Fruit fly (Drosophila melanogaster) whole organism, wandering third instar larva: ENCODE results near the gene CG13398.

Experiments used
- HLH106 ChIP-seq: fragments of 200-800 bp; optimal IDR thresholded peaks from 3 replicates; lab custom pipeline; 2019; ENCODE audit warnings: missing biosample characterization, mild to moderate bottlenecking, missing genetic modification characterization, moderate library complexity
- Hnf4 ChIP-seq: fragments of 200-800 bp; sonication (Bioruptor generic); optimal IDR thresholded peaks from 2 replicates; lab custom pipeline; 2016; ENCODE audit warnings: missing biosample characterization, mild to moderate bottlenecking, missing genetic modification characterization
- Hr78 ChIP-seq: fragments of >200 bp; optimal IDR thresholded peaks from 2 replicates; lab custom pipeline; 2017; ENCODE audit warnings: missing biosample characterization, missing genetic modification characterization
- N ChIP-seq: fragments of >200 bp; optimal IDR thresholded peaks from 2 replicates; lab custom pipeline; 2018; ENCODE audit warnings: missing biosample characterization, missing external identifiers, missing genetic modification characterization
- Rel ChIP-seq, 2 experiments: fragments of 200-800 bp; sonication (Bioruptor generic) in 1 of 2; optimal IDR thresholded peaks; 2 replicates in 1 of 2; 3 replicates in 1 of 2; lab custom pipeline; 2016 to 2019; ENCODE audit warnings: mild to moderate bottlenecking in 2 of 2, missing biosample characterization in 2 of 2, missing genetic modification characterization in 2 of 2, moderate library complexity in 1 of 2
- dsf ChIP-seq: sonication (Bioruptor generic); optimal IDR thresholded peaks from 2 replicates; lab custom pipeline; 2016; ENCODE audit warnings: missing biosample characterization, missing genetic modification characterization, borderline replicate concordance
- ey ChIP-seq: fragments of 200-800 bp; sonication (Bioruptor generic); optimal IDR thresholded peaks from 2 replicates; lab custom pipeline; 2016; ENCODE audit warnings: missing biosample characterization, missing genetic modification characterization
- fru ChIP-seq: fragments of 200-800 bp; sonication (Bioruptor generic); optimal IDR thresholded peaks from 3 replicates; lab custom pipeline; 2016; ENCODE audit warnings: missing biosample characterization, mild to moderate bottlenecking, missing genetic modification characterization

DNA sequence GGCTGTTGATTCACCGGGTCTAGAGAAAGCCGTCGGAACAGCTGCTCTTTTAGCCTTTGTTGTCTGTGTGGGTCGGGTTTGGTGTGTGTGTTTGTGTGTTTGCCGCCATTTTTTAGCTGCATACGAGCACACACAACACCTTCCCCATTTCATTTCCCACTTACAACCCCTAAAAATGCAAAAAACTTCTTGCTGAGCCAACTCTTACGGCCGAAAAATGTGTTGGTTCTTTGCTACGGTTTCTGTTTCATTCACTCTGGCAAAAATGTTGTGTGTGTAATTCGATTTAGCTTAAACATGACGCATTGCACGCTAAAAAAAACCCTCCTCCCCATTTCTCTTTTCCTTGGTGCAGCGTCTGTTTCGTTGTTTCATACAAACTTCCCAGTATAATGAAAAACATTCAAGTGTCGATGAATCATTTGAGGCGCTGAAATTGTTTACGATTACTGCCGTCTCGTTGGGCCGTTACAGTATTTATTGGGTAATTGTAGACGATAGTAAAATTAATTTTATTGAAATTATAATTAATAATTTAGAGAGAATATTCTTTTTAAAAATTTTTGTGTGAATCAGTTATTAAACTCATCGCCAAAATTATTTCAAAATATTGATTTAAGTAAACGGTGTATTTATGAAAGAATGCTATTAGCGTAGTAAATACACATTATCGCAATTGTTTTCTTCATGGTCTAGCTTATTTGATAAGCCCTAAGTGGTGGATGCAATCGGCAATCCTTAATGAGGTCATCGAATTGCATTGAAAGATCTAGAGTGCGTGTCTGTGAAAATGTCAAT, 11.1 kb upstream of the CG13398 start:
- TF ChIP-seq ey (no peak), fru (GFP tag; lab: Kevin White, UChicago) (no peak), HLH106 (tag; lab: Kevin White, UChicago) (no peak), Hr78 (GFP tag; lab: Kevin White, UChicago) (no peak), N (GFP tag; lab: Kevin White, UChicago) (no peak), dsf (no peak), Rel (GFP tag; optimal IDR thresholded peaks at IDR 0.05; lab: Kevin White, UChicago) (no peak), Rel (tag; optimal IDR thresholded peaks at IDR 0.05; lab: Kevin White, UChicago) (no peak), Hnf4 (peak; percentile 10)
